Worm (Caenorhabditis elegans) whole organism, late embryonic: ENCODE results near the gene H18N23.2.

Source experiments
- Y22D7AL.16 ChIP-seq: sonication (generic microtip); optimal IDR thresholded peaks from 2 replicates; lab custom pipeline; 2016; ENCODE audit warnings: missing genetic modification characterization, missing compliant biosample characterization
- ama-1 ChIP-seq: fragments of 150-350 bp; optimal IDR thresholded peaks from 2 replicates; lab custom pipeline; 2014
- ceh-24 ChIP-seq: sonication (generic microtip); optimal IDR thresholded peaks from 2 replicates; lab custom pipeline; 2016; ENCODE audit warnings: mild to moderate bottlenecking, missing genetic modification characterization, missing compliant biosample characterization
- ceh-34 ChIP-seq: sonication (generic microtip); optimal IDR thresholded peaks from 2 replicates; lab custom pipeline; 2016; ENCODE audit warnings: mild to moderate bottlenecking, missing genetic modification characterization, missing compliant biosample characterization
- dve-1 ChIP-seq: sonication (generic microtip); optimal IDR thresholded peaks from 2 replicates; lab custom pipeline; 2017; ENCODE audit warnings: antibody characterized with exemption, mild to moderate bottlenecking, missing genetic modification characterization, missing compliant biosample characterization
- fkh-10 ChIP-seq: fragments of 150-350 bp; optimal IDR thresholded peaks from 2 replicates; lab custom pipeline; 2014; ENCODE audit warnings: missing biosample characterization, missing genetic modification reagents, missing genetic modification characterization
- hlh-15 ChIP-seq: sonication (generic microtip); optimal IDR thresholded peaks from 2 replicates; lab custom pipeline; 2016; ENCODE audit warnings: missing genetic modification characterization, missing compliant biosample characterization
- pax-1 ChIP-seq: fragments of 150-350 bp; optimal IDR thresholded peaks from 2 replicates; lab custom pipeline; 2014; ENCODE audit warnings: missing biosample characterization, missing genetic modification characterization
- pros-1 ChIP-seq: fragments of 150-350 bp; optimal IDR thresholded peaks from 2 replicates; lab custom pipeline; 2014; ENCODE audit warnings: missing biosample characterization, missing genetic modification reagents, missing genetic modification characterization
- unc-86 ChIP-seq: sonication (generic microtip); optimal IDR thresholded peaks from 2 replicates; lab custom pipeline; 2016; ENCODE audit warnings: missing genetic modification characterization, missing compliant biosample characterization

ce11 chrX:17613024-17613423 lies 27.6 kb downstream of the H18N23.2 start:
- TF ChIP-seq pax-1 (tag; lab: Kevin White, UChicago) (no peak), unc-86 (no peak), fkh-10 (no peak), pros-1 (tag; lab: Kevin White, UChicago) (no peak), ceh-24 (tag; lab: Kevin White, UChicago) (no peak), Y22D7AL.16 (tag; lab: Kevin White, UChicago) (no peak), ama-1 (lab: Kevin White, UChicago) (no peak), ceh-34 (tag; lab: Kevin White, UChicago) (no peak), dve-1 (tag; lab: Kevin White, UChicago) (no peak), hlh-15 (tag; lab: Kevin White, UChicago) (no peak)
